Worm (Caenorhabditis elegans) whole organism, L4 larva: ENCODE results near the gene nhr-212.

Source experiments
- R02D3.7 ChIP-seq: fragments of 150-350 bp; sonication (generic microtip); optimal IDR thresholded peaks from 3 replicates; lab custom pipeline; 2014; ENCODE audit warnings: missing biosample characterization, missing genetic modification characterization
- Y105C5A.15 ChIP-seq: fragments of 200-800 bp; sonication (Bioruptor generic); IDR thresholded peaks from 2 replicates; pipeline ENCODE4 v1.3.6; 2022; ENCODE audit warnings: missing genetic modification characterization, missing compliant biosample characterization
- cey-2 ChIP-seq: sonication (generic microtip); optimal IDR thresholded peaks from 3 replicates; lab custom pipeline; 2017; ENCODE audit warnings: missing genetic modification characterization, mild to moderate bottlenecking, missing compliant biosample characterization, antibody characterized with exemption, borderline replicate concordance; ENCODE audit not compliant: insufficient read depth
- ctbp-1 ChIP-seq: fragments of 200-800 bp; sonication (Bioruptor generic); IDR thresholded peaks from 2 replicates; pipeline ENCODE4 v1.3.6; 2022; ENCODE audit warnings: missing genetic modification reagents, missing genetic modification characterization, missing compliant biosample characterization
- daf-16 ChIP-seq, 3 experiments: sonication (generic microtip); optimal IDR thresholded peaks; 2 replicates each; lab custom pipeline; 2016 to 2017; ENCODE audit warnings: missing genetic modification characterization in 3 of 3, missing genetic modification reagents in 3 of 3, mild to moderate bottlenecking in 2 of 3, missing compliant biosample characterization in 2 of 3, missing biosample characterization in 1 of 3, moderate library complexity in 1 of 3
- dmd-6 ChIP-seq: fragments of 200-800 bp; sonication (Bioruptor generic); IDR thresholded peaks from 2 replicates; pipeline ENCODE4 v1.3.6; 2022; ENCODE audit warnings: missing genetic modification reagents, missing genetic modification characterization, missing compliant biosample characterization
- dmd-9 ChIP-seq: fragments of 200-800 bp; sonication (Bioruptor generic); IDR thresholded peaks from 2 replicates; pipeline ENCODE4 v1.3.6; 2022; ENCODE audit warnings: missing genetic modification reagents, missing genetic modification characterization, missing compliant biosample characterization
- dpl-1 ChIP-seq: fragments of 150-350 bp; optimal IDR thresholded peaks from 2 replicates; lab custom pipeline; 2014; ENCODE audit warnings: missing biosample characterization, missing genetic modification reagents, missing genetic modification characterization
- duxl-1 ChIP-seq: sonication (generic microtip); optimal IDR thresholded peaks from 2 replicates; lab custom pipeline; 2016; ENCODE audit warnings: mild to moderate bottlenecking, missing genetic modification characterization, moderate library complexity, missing compliant biosample characterization; ENCODE audit not compliant: poor library complexity
- dve-1 ChIP-seq: sonication (generic microtip); optimal IDR thresholded peaks from 2 replicates; lab custom pipeline; 2017; ENCODE audit warnings: antibody characterized with exemption, mild to moderate bottlenecking, missing genetic modification characterization, missing compliant biosample characterization; ENCODE audit not compliant: insufficient read depth
- fkh-10 ChIP-seq: fragments of 150-350 bp; optimal IDR thresholded peaks from 2 replicates; lab custom pipeline; 2014; ENCODE audit warnings: missing biosample characterization, missing genetic modification reagents, missing genetic modification characterization
- fos-1 ChIP-seq: fragments of 150-350 bp; optimal IDR thresholded peaks from 2 replicates; lab custom pipeline; 2014; ENCODE audit warnings: missing biosample characterization, missing genetic modification characterization
- hlh-11 ChIP-seq: fragments of 200-800 bp; sonication (Bioruptor generic); optimal IDR thresholded peaks from 2 replicates; lab custom pipeline; 2018; ENCODE audit warnings: mild to moderate bottlenecking, missing genetic modification characterization, missing compliant biosample characterization
- hlh-30 ChIP-seq: sonication (generic microtip); optimal IDR thresholded peaks from 2 replicates; lab custom pipeline; 2017; ENCODE audit warnings: antibody characterized with exemption, mild to moderate bottlenecking, missing genetic modification characterization, missing compliant biosample characterization; ENCODE audit not compliant: insufficient read depth
- jun-1 ChIP-seq: fragments of 150-350 bp; optimal IDR thresholded peaks from 2 replicates; lab custom pipeline; 2014; ENCODE audit warnings: missing biosample characterization, missing genetic modification reagents, missing genetic modification characterization
- lsy-2 ChIP-seq, 2 experiments: fragments of 150-350 bp in 1 of 2; sonication (generic microtip) in 1 of 2; optimal IDR thresholded peaks; 2 replicates each; lab custom pipeline; 2014 to 2017; ENCODE audit warnings: missing biosample characterization in 2 of 2, missing genetic modification characterization in 2 of 2
- mdl-1 ChIP-seq, 2 experiments: fragments of 150-350 bp in 1 of 2; sonication (generic microtip) in 1 of 2; optimal IDR thresholded peaks; 2 replicates each; lab custom pipeline; 2014 to 2017; ENCODE audit warnings: missing biosample characterization in 2 of 2, missing genetic modification characterization in 2 of 2
- mdt-29 ChIP-seq: fragments of 200-800 bp; sonication (Bioruptor generic); IDR thresholded peaks from 2 replicates; pipeline ENCODE4 v1.3.6; 2022; ENCODE audit warnings: missing genetic modification reagents, missing genetic modification characterization, missing compliant biosample characterization
- mep-1 ChIP-seq: fragments of 150-350 bp; sonication (generic microtip); optimal IDR thresholded peaks from 3 replicates; lab custom pipeline; 2014; ENCODE audit warnings: missing biosample characterization, missing genetic modification characterization
- mxl-3 ChIP-seq: fragments of 200-800 bp; sonication (Bioruptor generic); optimal IDR thresholded peaks from 2 replicates; lab custom pipeline; 2018; ENCODE audit warnings: mild to moderate bottlenecking, missing genetic modification characterization, missing compliant biosample characterization
- nhr-102 ChIP-seq: sonication (generic microtip); optimal IDR thresholded peaks from 2 replicates; lab custom pipeline; 2016; ENCODE audit warnings: mild to moderate bottlenecking, missing genetic modification characterization, moderate library complexity, missing compliant biosample characterization
- nhr-237 ChIP-seq: sonication (generic microtip); optimal IDR thresholded peaks from 2 replicates; lab custom pipeline; 2017; ENCODE audit warnings: missing biosample characterization, missing genetic modification characterization
- nhr-28 ChIP-seq: fragments of 150-350 bp; optimal IDR thresholded peaks from 2 replicates; lab custom pipeline; 2014; ENCODE audit warnings: missing biosample characterization, missing genetic modification characterization
- nhr-48 ChIP-seq: sonication (generic microtip); optimal IDR thresholded peaks from 2 replicates; lab custom pipeline; 2016; ENCODE audit warnings: mild to moderate bottlenecking, missing genetic modification characterization, missing compliant biosample characterization
- pha-4 ChIP-seq, 2 experiments: fragments of 150-350 bp in 1 of 2; fragments of 200-800 bp in 1 of 2; sonication (Bioruptor generic) in 1 of 2; IDR thresholded peaks in 1 of 2; optimal IDR thresholded peaks in 1 of 2; 2 replicates each; pipeline versions ENCODE4 v1.3.6 to Lab custom; 2014 to 2022; ENCODE audit warnings: missing genetic modification characterization in 2 of 2, missing genetic modification reagents in 2 of 2, missing biosample characterization in 1 of 2, missing compliant biosample characterization in 1 of 2
- pqm-1 ChIP-seq: sonication (generic microtip); optimal IDR thresholded peaks from 2 replicates; lab custom pipeline; 2017; ENCODE audit warnings: missing biosample characterization, missing genetic modification characterization
- rbr-2 ChIP-seq: sonication (generic microtip); optimal IDR thresholded peaks from 2 replicates; lab custom pipeline; 2016; ENCODE audit warnings: missing genotype, missing genetic modification characterization, missing compliant biosample characterization
- saeg-2 ChIP-seq: fragments of 200-800 bp; sonication (Bioruptor generic); IDR thresholded peaks from 2 replicates; pipeline ENCODE4 v1.3.6; 2022; ENCODE audit warnings: missing genetic modification reagents, missing genetic modification characterization, missing compliant biosample characterization
- spr-3 ChIP-seq: fragments of 200-800 bp; sonication (Bioruptor generic); optimal IDR thresholded peaks from 2 replicates; lab custom pipeline; 2018; ENCODE audit warnings: mild to moderate bottlenecking, missing genetic modification characterization, missing compliant biosample characterization
- tra-1 ChIP-seq: fragments of 200-800 bp; sonication (Bioruptor generic); IDR thresholded peaks from 2 replicates; pipeline ENCODE4 v1.3.6; 2022; ENCODE audit warnings: missing genetic modification reagents, missing genetic modification characterization, missing compliant biosample characterization
- unc-62 ChIP-seq, 3 experiments: fragments of 150-350 bp in 1 of 3; sonication (generic microtip); optimal IDR thresholded peaks in 2 of 3; peaks in 1 of 3; 1 replicate in 1 of 3; 2 replicates in 2 of 3; lab custom pipeline; 2014 to 2017; ENCODE audit warnings: missing biosample characterization in 3 of 3, missing genetic modification characterization in 3 of 3, missing genetic modification reagents in 3 of 3, missing genotype in 1 of 3
- zfp-2 ChIP-seq: sonication (generic microtip); optimal IDR thresholded peaks from 2 replicates; lab custom pipeline; 2016; ENCODE audit warnings: mild to moderate bottlenecking, missing genetic modification characterization, missing compliant biosample characterization
- zip-2 ChIP-seq: fragments of 150-350 bp; optimal IDR thresholded peaks from 2 replicates; lab custom pipeline; 2014; ENCODE audit warnings: missing biosample characterization, missing genetic modification characterization

nhr-212 gene

ce11 chrV:464800-465199 is 19.9 kb upstream of the nhr-212 start, which contains the start of gene nhr-201:
nhr-201 (plus strand) TSS chrV:464828.
- TF ChIP-seq spr-3 (GFP tag; lab: Kevin White, UChicago) (no peak), daf-16 (GFP tag; optimal IDR thresholded peaks at IDR 0.05; lab: Kevin White, UChicago) (no peak), daf-16 (tag; optimal IDR thresholded peaks at IDR 0.05; lab: Kevin White, UChicago) (peak; percentile 60), dmd-6 (GFP tag; lab: Robert Waterston, UW) (peak; percentile 46; the same call in 1 of the 2 replicates), saeg-2 (no peak), lsy-2 (tag; optimal IDR thresholded peaks at IDR 0.05; lab: Kevin White, UChicago) (peak in 1 of 2 experiments; percentile 25), hlh-30 (tag; lab: Kevin White, UChicago) (peak; percentile 59), pha-4 (GFP tag; IDR thresholded peaks at IDR 0.05; lab: Robert Waterston, UW) (no peak), pha-4 (tag; optimal IDR thresholded peaks at IDR 0.05; lab: Kevin White, UChicago) (no peak), rbr-2 (tag; lab: Kevin White, UChicago) (no peak), mep-1 (peak; percentile 18), nhr-48 (tag; lab: Kevin White, UChicago) (peak; percentile 3), nhr-237 (tag; lab: Kevin White, UChicago) (no peak), fos-1 (tag; lab: Kevin White, UChicago) (no peak), dmd-9 (GFP tag; lab: Robert Waterston, UW) (no peak), dve-1 (peak; percentile 64), dpl-1 (GFP tag; lab: Kevin White, UChicago) (no peak), nhr-28 (tag; lab: Kevin White, UChicago) (peak; percentile 95), hlh-11 (no peak), zip-2 (tag; lab: Kevin White, UChicago) (no peak), mdt-29 (no peak)

ce11 chrV:465355-465754 is 19.3 kb upstream of the nhr-212 start:
- TF ChIP-seq duxl-1 (peak; percentile 23), mxl-3 (GFP tag; lab: Kevin White, UChicago) (peak; percentile 3), pqm-1 (tag; lab: Kevin White, UChicago) (no peak), nhr-28 (tag; lab: Kevin White, UChicago) (peak; percentile 46), hlh-30 (tag; lab: Kevin White, UChicago) (peak; percentile 20), tra-1 (no peak), unc-62 (GFP tag; optimal IDR thresholded peaks at IDR 0.05 in 1 of 2; lab: Kevin White, UChicago) (peak in 1 of 2 experiments; percentile 73), unc-62 (tag; optimal IDR thresholded peaks at IDR 0.05; lab: Kevin White, UChicago) (no peak), mdl-1 (tag; optimal IDR thresholded peaks at IDR 0.05; lab: Kevin White, UChicago) (peak in 1 of 2 experiments; percentile 2)
- TF ChIP-seq, all 104 proteins: peak for 6

- TF ChIP-seq dve-1 (peak; percentile 4), jun-1 (tag; lab: Kevin White, UChicago) (no peak), Y105C5A.15 (GFP tag; lab: Robert Waterston, UW) (no peak), unc-62 (GFP tag; optimal IDR thresholded peaks at IDR 0.05 in 1 of 2; lab: Kevin White, UChicago) (peak in 1 of 2 experiments; percentile 73), unc-62 (tag; optimal IDR thresholded peaks at IDR 0.05; lab: Kevin White, UChicago) (no peak)
Observed at ce11 chrV:467507-467906, 17.1 kb upstream of the nhr-212 start.

- TF ChIP-seq nhr-102 (tag; lab: Kevin White, UChicago), result no peak
- TF ChIP-seq cey-2 (tag; lab: Kevin White, UChicago), result no peak
- TF ChIP-seq pha-4 (GFP tag; IDR thresholded peaks at IDR 0.05; lab: Robert Waterston, UW), result no peak
- no peak for TF ChIP-seq pha-4 (tag; optimal IDR thresholded peaks at IDR 0.05; lab: Kevin White, UChicago)
- no peak for TF ChIP-seq R02D3.7 (tag; lab: Kevin White, UChicago)
- no peak for TF ChIP-seq zfp-2 (tag; lab: Kevin White, UChicago)
- no peak for TF ChIP-seq fkh-10 (GFP tag; lab: Kevin White, UChicago)
- TF ChIP-seq ctbp-1, result no peak
- TF ChIP-seq, all 104 proteins: peak for 0
Observed at ce11 chrV:468460-468859, 16.2 kb upstream of the nhr-212 start, which contains the start of gene srbc-57. srbc-57 (minus strand) TSS chrV:468560.
